Worm (Caenorhabditis elegans): ENCODE results near the gene jmjd-3.1.

Gene jmjd-3.1

DNA sequence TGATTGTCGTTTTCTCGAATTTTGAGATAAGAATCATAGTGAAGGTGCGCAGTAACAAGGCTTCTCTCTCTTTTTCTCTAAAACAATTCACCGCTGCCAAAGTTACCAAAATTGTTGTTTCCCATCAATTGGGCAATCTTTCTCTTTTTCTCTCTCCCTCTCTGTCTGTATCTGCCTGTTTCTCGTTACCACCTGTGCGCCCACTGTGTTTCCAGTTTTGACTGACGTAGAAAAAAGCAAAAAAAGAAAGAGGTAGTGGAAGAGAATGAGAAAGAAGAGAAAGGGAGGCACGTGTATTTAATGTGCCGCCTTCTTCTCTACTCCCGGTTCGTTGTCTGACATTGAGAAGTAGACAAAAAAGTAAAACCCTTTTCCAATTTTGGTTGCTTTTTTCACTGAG, 20.7 kb upstream of the jmjd-3.1 start (continued):
- TF ChIP-seq zip-4 (GFP tag; optimal IDR thresholded peaks at IDR 0.05) (no peak), rnt-1 (tag; optimal IDR thresholded peaks at IDR 0.05) (peak; percentile 53), lin-39 (tag; optimal IDR thresholded peaks at IDR 0.05) (no peak), hlh-4 (tag; optimal IDR thresholded peaks at IDR 0.05) (no peak), ceh-82 (tag; optimal IDR thresholded peaks at IDR 0.05) (peak in 2 of 3 experiments; percentile 14 to 45), jun-1 (tag; optimal IDR thresholded peaks at IDR 0.05) (peak; percentile 29), nhr-85 (tag) (peak; percentile 96), fkh-8 (tag; optimal IDR thresholded peaks at IDR 0.05) (no peak), elt-3 (tag; optimal IDR thresholded peaks at IDR 0.05) (peak in 4 of 6 experiments; percentile 20 to 63 (median 38)), sptf-1 (tag; optimal IDR thresholded peaks at IDR 0.05) (no peak), mdl-1 (tag; optimal IDR thresholded peaks at IDR 0.05) (peak in 1 of 2 experiments; percentile 85), ama-1 (optimal IDR thresholded peaks at IDR 0.05) (no peak), nhr-90 (tag; optimal IDR thresholded peaks at IDR 0.05; ENCODE audit: poor library complexity) (peak; percentile 58), mep-1 (tag; optimal IDR thresholded peaks at IDR 0.05) (peak; percentile 79), efl-3 (GFP tag; optimal IDR thresholded peaks at IDR 0.05) (no peak), nhr-11 (tag; optimal IDR thresholded peaks at IDR 0.05) (no peak), C04F5.9 (tag; optimal IDR thresholded peaks at IDR 0.05) (no peak), hpl-2 (GFP tag; optimal IDR thresholded peaks at IDR 0.05) (no peak), lin-13 (GFP tag; optimal IDR thresholded peaks at IDR 0.05) (peak; percentile 19), pax-3 (tag; optimal IDR thresholded peaks at IDR 0.05) (no peak), ceh-88 (GFP tag; IDR thresholded peaks at IDR 0.05) (no peak), egl-27 (tag; optimal IDR thresholded peaks at IDR 0.05) (peak; percentile 33 to 62), unc-98 (GFP tag; IDR thresholded peaks at IDR 0.05) (no peak), snpc-4 (tag; optimal IDR thresholded peaks at IDR 0.05) (no peak), snu-23 (GFP tag; optimal IDR thresholded peaks at IDR 0.05) (peak; percentile 79), aha-1 (tag; optimal IDR thresholded peaks at IDR 0.05) (no peak), grh-1 (GFP tag; IDR thresholded peaks at IDR 0.05) (peak; percentile 63), pqm-1 (tag; optimal IDR thresholded peaks at IDR 0.05) (no peak), C34B4.2 (tag; optimal IDR thresholded peaks at IDR 0.05) (no peak), efl-1 (optimal IDR thresholded peaks at IDR 0.05) (peak; percentile 20 to 34), efl-1 (GFP tag; optimal IDR thresholded peaks at IDR 0.05 in 1 of 2) (no peak), ztf-11 (tag; optimal IDR thresholded peaks at IDR 0.05) (no peak), Y116A8C.19 (tag; optimal IDR thresholded peaks at IDR 0.05; ENCODE audit: borderline replicate concordance) (no peak), nhr-12 (tag; optimal IDR thresholded peaks at IDR 0.05) (no peak), lin-15B (tag; optimal IDR thresholded peaks at IDR 0.05) (no peak), fos-1 (tag; optimal IDR thresholded peaks at IDR 0.05) (peak; percentile 27), xbp-1 (tag; optimal IDR thresholded peaks at IDR 0.05) (peak; percentile 63), aly-2 (tag; optimal IDR thresholded peaks at IDR 0.05) (no peak), nhr-76 (tag; optimal IDR thresholded peaks at IDR 0.05) (no peak), lsy-2 (tag; optimal IDR thresholded peaks at IDR 0.05) (peak; percentile 35 to 69)

DNA sequence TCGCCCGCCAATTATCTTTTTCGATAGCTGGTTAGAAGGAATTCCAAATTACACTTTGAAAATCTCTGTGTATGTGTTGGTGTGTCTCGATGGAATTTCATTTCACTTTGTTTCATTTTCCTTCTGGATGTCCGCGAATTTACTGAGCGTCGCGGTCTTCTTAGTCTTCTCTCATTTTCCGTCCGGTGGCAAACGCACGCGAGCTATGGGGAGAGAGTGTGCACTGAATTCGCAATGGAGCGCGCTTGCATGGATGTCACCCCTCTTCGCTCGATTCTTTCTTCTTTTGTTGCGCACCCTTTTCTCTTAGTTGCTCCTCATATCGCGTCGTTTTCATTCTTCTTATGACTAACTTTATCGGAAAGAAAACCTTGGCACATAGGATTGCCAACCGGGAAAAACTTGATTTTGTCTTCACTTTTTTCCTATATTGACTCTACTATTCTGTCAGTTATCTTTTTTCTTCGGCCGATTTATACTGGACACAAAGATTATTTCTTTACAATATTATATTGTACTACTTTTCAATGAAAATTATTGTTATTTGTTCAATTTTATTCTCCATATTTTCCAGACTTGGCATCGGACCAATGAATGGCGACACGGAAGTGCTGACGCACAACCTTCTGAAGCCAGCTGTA, 19.0 kb upstream of the jmjd-3.1 start, which contains the start of gene dhhc-14:
TSS of gene dhhc-14 (plus strand) at position 591 of the 641 bp plus-strand sequence.
- TF ChIP-seq ces-1 (GFP tag; optimal IDR thresholded peaks at IDR 0.05), result no peak
- TF ChIP-seq ceh-63 (GFP tag; optimal IDR thresholded peaks at IDR 0.05), result no peak
- no peak for TF ChIP-seq lin-39 (tag; optimal IDR thresholded peaks at IDR 0.05)
- TF ChIP-seq nhr-20 (tag; optimal IDR thresholded peaks at IDR 0.05), result peak; percentile 16
- no peak for TF ChIP-seq nhr-85 (tag)
- peak; percentile 46 for TF ChIP-seq xbp-1 (tag; optimal IDR thresholded peaks at IDR 0.05)
- no peak for TF ChIP-seq pqm-1 (tag; optimal IDR thresholded peaks at IDR 0.05)
- no peak for TF ChIP-seq elt-3 (tag; optimal IDR thresholded peaks at IDR 0.05)
- TF ChIP-seq fkh-8 (tag; optimal IDR thresholded peaks at IDR 0.05), result peak; percentile 49
- no peak for TF ChIP-seq fos-1 (tag; optimal IDR thresholded peaks at IDR 0.05)
- no peak for TF ChIP-seq snpc-4 (tag; optimal IDR thresholded peaks at IDR 0.05)
- TF ChIP-seq zip-4 (GFP tag; optimal IDR thresholded peaks at IDR 0.05), result no peak
- no peak for TF ChIP-seq unc-62 (GFP tag; optimal IDR thresholded peaks at IDR 0.05)
- no peak for TF ChIP-seq zag-1 (tag; optimal IDR thresholded peaks at IDR 0.05)
- peak; percentile 37 for TF ChIP-seq dsc-1 (tag; optimal IDR thresholded peaks at IDR 0.05)
- no peak for TF ChIP-seq fkh-10 (GFP tag; optimal IDR thresholded peaks at IDR 0.05)
- no peak for TF ChIP-seq mef-2 (tag; optimal IDR thresholded peaks at IDR 0.05)
- no peak for TF ChIP-seq lir-3 (tag; optimal IDR thresholded peaks at IDR 0.05; ENCODE audit: poor library complexity)
- peak; percentile 44 for TF ChIP-seq nhr-47 (tag; optimal IDR thresholded peaks at IDR 0.05)
- no peak for TF ChIP-seq ceh-90 (tag; optimal IDR thresholded peaks at IDR 0.05)
- no peak for TF ChIP-seq tlp-1 (tag; optimal IDR thresholded peaks at IDR 0.05)
- TF ChIP-seq efl-3 (GFP tag; optimal IDR thresholded peaks at IDR 0.05), result no peak
- TF ChIP-seq pax-3 (tag; optimal IDR thresholded peaks at IDR 0.05), result no peak
- TF ChIP-seq ama-1 (optimal IDR thresholded peaks at IDR 0.05), result no peak
- TF ChIP-seq nhr-84 (tag; optimal IDR thresholded peaks at IDR 0.05), result no peak
